Fruit fly (Drosophila melanogaster) whole organism, prepupa: Measurements from ENCODE around the gene CG3984.

Experiments
- Blimp-1 ChIP-seq: fragments of 200-800 bp; sonication (Bioruptor generic); optimal IDR thresholded peaks from 3 replicates; lab custom pipeline; 2017; ENCODE audit warnings: missing biosample characterization, missing genetic modification characterization, mild to moderate bottlenecking, moderate library complexity, missing genetic modification reagents
- CG10631 ChIP-seq: fragments of 200-800 bp; sonication (Bioruptor generic); optimal IDR thresholded peaks from 2 replicates; lab custom pipeline; 2016; ENCODE audit warnings: missing biosample characterization, missing genetic modification characterization
- CG10669 ChIP-seq: fragments of 200-800 bp; sonication (Bioruptor generic); optimal IDR thresholded peaks from 3 replicates; lab custom pipeline; 2018; ENCODE audit warnings: missing biosample characterization, mild to moderate bottlenecking, missing genetic modification characterization, moderate library complexity
- CG15336 ChIP-seq: fragments of 200-800 bp; sonication (Bioruptor generic); IDR thresholded peaks from 2 replicates; pipeline ENCODE4 v1.3.6; 2022; ENCODE audit warnings: missing biosample characterization, missing genetic modification characterization
- CG1621 ChIP-seq: fragments of 200-800 bp; sonication (Bioruptor generic); optimal IDR thresholded peaks from 3 replicates; lab custom pipeline; 2018; ENCODE audit warnings: missing biosample characterization, mild to moderate bottlenecking, missing genetic modification characterization
- CG16779 ChIP-seq: fragments of 200-800 bp; sonication (Bioruptor generic); optimal IDR thresholded peaks from 3 replicates; lab custom pipeline; 2017; ENCODE audit warnings: missing biosample characterization, mild to moderate bottlenecking, missing genetic modification characterization
- CG31627 ChIP-seq: fragments of 200-800 bp; sonication (Bioruptor generic); optimal IDR thresholded peaks from 3 replicates; lab custom pipeline; 2016; ENCODE audit warnings: missing biosample characterization, missing genetic modification characterization
- CG32006 ChIP-seq: fragments of 200-800 bp; sonication (Bioruptor generic); optimal IDR thresholded peaks from 3 replicates; lab custom pipeline; 2017; ENCODE audit warnings: missing biosample characterization, mild to moderate bottlenecking, missing genetic modification characterization
- CG3919 ChIP-seq: fragments of 200-800 bp; sonication (Bioruptor generic); optimal IDR thresholded peaks from 3 replicates; lab custom pipeline; 2016; ENCODE audit warnings: missing biosample characterization, missing genetic modification characterization
- CG7368 ChIP-seq: fragments of 200-800 bp; sonication (Bioruptor generic); optimal IDR thresholded peaks from 3 replicates; lab custom pipeline; 2016; ENCODE audit warnings: missing biosample characterization, missing genetic modification characterization
- CG8119 ChIP-seq: fragments of 200-800 bp; sonication (Bioruptor generic); IDR thresholded peaks from 3 replicates; pipeline ENCODE4 v1.3.6; 2022; ENCODE audit warnings: missing biosample characterization, missing genetic modification characterization
- Eip78C ChIP-seq: fragments of 200-800 bp; sonication (Bioruptor generic); peaks from one replicate; lab custom pipeline; 2016; ENCODE audit warnings: missing biosample characterization, missing genetic modification characterization
- Eip93F ChIP-seq: fragments of 200-800 bp; sonication (Bioruptor generic); optimal IDR thresholded peaks from 2 replicates; lab custom pipeline; 2016; ENCODE audit warnings: missing biosample characterization, mild to moderate bottlenecking, missing genetic modification characterization
- Gug ChIP-seq: fragments of 200-800 bp; sonication (Bioruptor generic); IDR thresholded peaks from 2 replicates; pipeline ENCODE4 v1.3.6; 2022; ENCODE audit warnings: missing biosample characterization, missing genetic modification characterization
- Hr38 ChIP-seq: sonication (Bioruptor generic); optimal IDR thresholded peaks from 2 replicates; lab custom pipeline; 2016; ENCODE audit warnings: missing biosample characterization, missing genetic modification characterization
- Hr39 ChIP-seq: fragments of 200-800 bp; sonication (Bioruptor generic); optimal IDR thresholded peaks from 2 replicates; lab custom pipeline; 2016; ENCODE audit warnings: missing biosample characterization, missing genetic modification characterization
- OdsH ChIP-seq: fragments of 200-800 bp; sonication (Bioruptor generic); optimal IDR thresholded peaks from 3 replicates; lab custom pipeline; 2016; ENCODE audit warnings: missing biosample characterization, missing genetic modification characterization
- Sox15 ChIP-seq: fragments of 200-800 bp; sonication (Bioruptor generic); optimal IDR thresholded peaks from 3 replicates; lab custom pipeline; 2016; ENCODE audit warnings: missing biosample characterization, missing genetic modification characterization
- cyc ChIP-seq: fragments of 200-800 bp; sonication (Bioruptor generic); optimal IDR thresholded peaks from 3 replicates; lab custom pipeline; 2016; ENCODE audit warnings: missing biosample characterization, missing genetic modification characterization
- eg ChIP-seq: fragments of 200-800 bp; sonication (Bioruptor generic); IDR thresholded peaks from 3 replicates; pipeline ENCODE4 v1.3.6; 2022; ENCODE audit warnings: missing biosample characterization, missing genetic modification characterization
- fd85E ChIP-seq: fragments of 200-800 bp; sonication (Bioruptor generic); optimal IDR thresholded peaks from 3 replicates; lab custom pipeline; 2016; ENCODE audit warnings: missing biosample characterization, missing genetic modification characterization
- fkh ChIP-seq: fragments of 200-800 bp; sonication (Bioruptor generic); optimal IDR thresholded peaks from 3 replicates; lab custom pipeline; 2017; ENCODE audit warnings: missing biosample characterization, mild to moderate bottlenecking, missing genetic modification characterization, moderate library complexity
- lz ChIP-seq: fragments of 200-800 bp; sonication (Bioruptor generic); optimal IDR thresholded peaks from 3 replicates; lab custom pipeline; 2016; ENCODE audit warnings: missing biosample characterization, missing genetic modification characterization
- net ChIP-seq: fragments of 200-800 bp; sonication (Bioruptor generic); optimal IDR thresholded peaks from 3 replicates; lab custom pipeline; 2016; ENCODE audit warnings: missing biosample characterization, missing genetic modification characterization
- pdm3 ChIP-seq: fragments of 200-800 bp; sonication (Bioruptor generic); optimal IDR thresholded peaks from 3 replicates; lab custom pipeline; 2016; ENCODE audit warnings: missing biosample characterization, missing genetic modification characterization
- spab ChIP-seq: fragments of 200-800 bp; sonication (Bioruptor generic); optimal IDR thresholded peaks from 2 replicates; lab custom pipeline; 2017; ENCODE audit warnings: missing biosample characterization, mild to moderate bottlenecking, missing genetic modification characterization, missing genetic modification reagents
- ss ChIP-seq, 2 experiments: fragments of 200-800 bp; sonication (Bioruptor generic); optimal IDR thresholded peaks; 2 replicates in 1 of 2; 3 replicates in 1 of 2; lab custom pipeline; 2017 to 2018; ENCODE audit warnings: mild to moderate bottlenecking in 2 of 2, missing biosample characterization in 2 of 2, missing genetic modification characterization in 2 of 2, moderate library complexity in 1 of 2
- svp ChIP-seq: fragments of 200-800 bp; sonication (Bioruptor generic); peaks from one replicate; lab custom pipeline; 2016; ENCODE audit warnings: missing biosample characterization, missing genetic modification characterization
- topi ChIP-seq: fragments of 200-800 bp; sonication (Bioruptor generic); optimal IDR thresholded peaks from 3 replicates; lab custom pipeline; 2016; ENCODE audit warnings: missing biosample characterization, missing genetic modification characterization
- vri ChIP-seq: fragments of 200-800 bp; sonication (Bioruptor generic); optimal IDR thresholded peaks from 3 replicates; lab custom pipeline; 2016; ENCODE audit warnings: missing biosample characterization, mild to moderate bottlenecking, missing genetic modification characterization

Gene CG3984

dm6 chr3R:15114465-15115228 lies 22.3 kb upstream of the CG3984 start (continued):
- TF ChIP-seq eg (GFP tag; lab: Robert Waterston, UW) (peak; percentile 53; the same call in 2 of the 3 replicates), Hr39 (GFP tag; lab: Kevin White, UChicago) (peak; percentile 34), Hr38 (no peak), Eip78C (GFP tag; lab: Kevin White, UChicago) (peak; percentile 95), OdsH (peak; percentile 77), CG15336 (GFP tag; lab: Robert Waterston, UW) (peak; percentile 69), spab (GFP tag; lab: Kevin White, UChicago) (peak; percentile 82), pdm3 (GFP tag; lab: Kevin White, UChicago) (peak; percentile 81), Gug (peak; percentile 60), net (GFP tag; lab: Kevin White, UChicago) (peak; percentile 78), CG10631 (GFP tag; lab: Kevin White, UChicago) (peak; percentile 77), fd85E (GFP tag; lab: Kevin White, UChicago) (no peak), Eip93F (GFP tag; lab: Kevin White, UChicago) (no peak), ss (GFP tag; optimal IDR thresholded peaks at IDR 0.05; lab: Kevin White, UChicago) (peak; percentile 50 to 79), cyc (peak; percentile 53), CG32006 (GFP tag; lab: Kevin White, UChicago) (peak; percentile 96)

DNA sequence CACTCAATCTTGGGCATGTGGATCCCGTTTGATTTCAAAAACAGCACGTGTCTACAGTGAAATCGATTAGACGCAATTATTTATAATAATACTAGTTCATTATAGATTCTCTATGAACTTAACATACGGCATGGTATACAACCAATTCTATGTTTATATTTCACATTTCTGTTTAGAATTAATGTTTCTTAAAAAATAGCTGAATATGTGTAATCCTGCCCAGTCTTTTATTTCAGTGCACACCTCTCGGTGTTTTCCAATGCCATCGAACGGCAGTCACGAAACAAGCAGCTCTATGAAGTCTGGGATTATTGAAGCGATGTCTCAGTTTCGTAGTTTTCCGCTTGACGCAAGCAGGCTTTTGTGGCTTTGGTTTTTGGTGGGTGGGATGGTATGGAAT lies 19.2 kb upstream of the CG3984 start:
- no peak for TF ChIP-seq vri (GFP tag; lab: Kevin White, UChicago)
- TF ChIP-seq CG32006 (GFP tag; lab: Kevin White, UChicago), result peak; percentile 19
- no peak for TF ChIP-seq CG31627 (GFP tag; lab: Kevin White, UChicago)
- TF ChIP-seq Gug, result peak; percentile 25; the same call in 1 of the 2 replicates
- TF ChIP-seq lz (GFP tag; lab: Kevin White, UChicago), result no peak
- TF ChIP-seq svp (GFP tag; lab: Kevin White, UChicago), result no peak
- TF ChIP-seq CG8119, result no peak
- no peak for TF ChIP-seq spab (GFP tag; lab: Kevin White, UChicago)
- TF ChIP-seq Eip78C (GFP tag; lab: Kevin White, UChicago), result peak; percentile 55

dm6 chr3R:15119730-15120129 lies 17.2 kb upstream of the CG3984 start:
- peak; percentile 38 for TF ChIP-seq Eip78C (GFP tag; lab: Kevin White, UChicago)
- TF ChIP-seq Gug, result no peak
- TF ChIP-seq CG3919 (GFP tag; lab: Kevin White, UChicago), result peak; percentile 1

- TF ChIP-seq Gug, result no peak
- TF ChIP-seq fkh, result peak; percentile 36
- peak; percentile 28 for TF ChIP-seq svp (GFP tag; lab: Kevin White, UChicago)
- no peak for TF ChIP-seq lz (GFP tag; lab: Kevin White, UChicago)
- no peak for TF ChIP-seq ss (GFP tag; optimal IDR thresholded peaks at IDR 0.05; lab: Kevin White, UChicago)
Observed at dm6 chr3R:15121599-15122394, 15.2 kb upstream of the CG3984 start.

- TF ChIP-seq fd85E (GFP tag; lab: Kevin White, UChicago) (no peak), fkh (peak; percentile 55)
Observed at dm6 chr3R:15123036-15123715, 13.8 kb upstream of the CG3984 start.

- TF ChIP-seq CG10669 (GFP tag; lab: Kevin White, UChicago) (no peak), OdsH (no peak), CG10631 (GFP tag; lab: Kevin White, UChicago) (no peak), net (GFP tag; lab: Kevin White, UChicago) (no peak), CG16779 (tag; lab: Kevin White, UChicago) (no peak), Sox15 (no peak), pdm3 (GFP tag; lab: Kevin White, UChicago) (no peak), CG8119 (no peak), CG1621 (tag; lab: Kevin White, UChicago) (no peak), CG7368 (GFP tag; lab: Kevin White, UChicago) (no peak), CG15336 (GFP tag; lab: Robert Waterston, UW) (no peak), Blimp-1 (GFP tag; lab: Kevin White, UChicago) (no peak), topi (GFP tag; lab: Kevin White, UChicago) (no peak), Hr39 (GFP tag; lab: Kevin White, UChicago) (no peak)
Observed at dm6 chr3R:15124559-15124958, 12.4 kb upstream of the CG3984 start.
